Worm (Caenorhabditis elegans): ENCODE results near the gene F48E3.6.

F48E3.6 gene

DNA sequence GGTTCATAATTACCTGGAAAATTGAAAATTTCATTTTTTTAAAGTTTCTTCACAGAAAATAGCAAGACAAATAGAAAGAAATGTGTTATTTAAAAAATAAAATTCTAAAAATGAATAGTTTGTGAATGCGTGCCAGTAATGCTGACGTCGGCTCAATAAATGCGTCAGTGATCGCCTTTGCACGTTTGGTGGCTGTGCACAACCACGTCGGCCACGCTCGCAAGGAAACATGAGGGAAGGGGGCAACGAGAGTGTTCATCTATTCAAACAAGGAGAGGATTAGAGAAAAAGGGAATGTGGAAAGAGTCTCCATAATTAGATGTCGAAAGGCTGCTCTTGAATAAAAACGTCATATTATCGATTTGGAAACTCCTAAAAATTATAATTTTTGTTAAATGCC is 1.7 kb downstream of the F48E3.6 start, which contains the start of gene uggt-1:
uggt-1 (minus strand) TSS at position 13 of the 400 bp plus-strand sequence.
- TF ChIP-seq unc-62 (GFP tag; optimal IDR thresholded peaks at IDR 0.05) = no peak

DNA sequence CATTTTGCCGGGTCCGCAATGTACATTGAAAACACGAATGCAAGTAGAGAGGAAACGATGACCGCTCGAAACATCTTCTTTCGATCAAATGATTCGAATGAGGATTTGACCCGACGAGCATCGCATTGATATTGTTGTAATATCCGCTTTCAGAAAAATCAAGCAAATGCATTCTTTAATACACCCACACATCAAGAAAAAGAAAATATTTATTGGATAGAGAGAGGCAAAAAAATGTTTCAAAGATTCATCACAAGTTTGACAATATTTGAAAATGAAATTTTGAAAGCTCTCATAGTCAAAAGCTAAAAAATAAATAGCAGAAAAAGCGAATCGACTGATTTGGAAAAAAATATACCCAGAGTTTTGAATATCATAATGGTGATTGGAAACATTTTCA is 7.2 kb downstream of the F48E3.6 start, which contains the start of gene try-14:
try-14 (minus strand) TSS at position 101 of the 400 bp plus-strand sequence.
- TF ChIP-seq unc-62 (GFP tag; optimal IDR thresholded peaks at IDR 0.05) = no peak

ce11 chrX:7493020-7493419 is 9.7 kb downstream of the F48E3.6 start, which contains the start of gene F48E3.2:
F48E3.2 (minus strand) TSS chrX:7493120.
- TF ChIP-seq unc-62 (GFP tag; optimal IDR thresholded peaks at IDR 0.05) = no peak

ce11 chrX:7491521-7491920 is 11.2 kb downstream of the F48E3.6 start:
- TF ChIP-seq unc-62 (GFP tag; optimal IDR thresholded peaks at IDR 0.05) = no peak

DNA sequence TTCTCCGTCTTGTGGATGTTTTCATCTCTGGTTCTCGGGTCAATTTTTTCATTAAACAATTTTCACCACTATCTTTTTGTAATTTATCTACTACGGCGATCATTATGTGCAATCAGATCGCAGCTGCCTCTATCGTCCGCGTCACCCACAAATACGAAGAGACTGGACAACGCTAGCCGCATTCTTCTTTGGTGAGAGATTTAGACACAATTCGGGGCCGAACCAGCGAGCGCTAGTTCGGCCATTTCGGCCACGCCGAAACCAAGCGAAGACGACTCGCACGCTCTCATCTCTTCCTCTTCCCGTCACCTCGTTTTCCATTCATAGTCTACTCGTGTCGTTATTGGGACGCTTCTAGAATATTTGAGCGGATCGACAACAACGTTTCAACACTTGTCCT is 17.0 kb downstream of the F48E3.6 start, which contains the start of gene gly-12:
gly-12 (plus strand) TSS at position 117 of the 400 bp plus-strand sequence.
- TF ChIP-seq unc-62 (GFP tag; optimal IDR thresholded peaks at IDR 0.05) = no peak

DNA sequence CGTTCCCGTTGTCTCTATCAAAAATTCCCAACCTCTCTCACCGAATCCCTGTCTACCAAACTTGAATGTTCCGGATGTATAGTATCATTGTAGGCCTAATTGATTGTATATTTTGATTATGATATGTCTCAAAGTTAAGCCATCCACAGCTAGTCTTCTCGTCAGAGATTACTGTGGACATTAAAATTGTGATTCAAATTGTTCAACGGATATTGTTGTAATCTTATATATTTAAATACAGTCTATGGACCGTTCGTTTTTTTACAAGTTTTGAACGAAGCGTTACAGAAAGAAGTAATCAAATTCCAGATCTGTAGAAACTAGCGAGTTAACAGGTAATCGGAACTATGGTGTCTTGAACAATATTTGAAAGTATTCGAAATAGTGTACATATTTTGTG is 22.0 kb downstream of the F48E3.6 start, which contains the start of gene F48E3.9:
F48E3.9 (plus strand) TSS at position 301 of the 400 bp plus-strand sequence.
- TF ChIP-seq unc-62 (GFP tag; optimal IDR thresholded peaks at IDR 0.05) = no peak

- TF ChIP-seq unc-62 (GFP tag; optimal IDR thresholded peaks at IDR 0.05) = no peak
Measured at ce11 chrX:7478948-7479347, 23.8 kb downstream of the F48E3.6 start, which contains the start of gene mek-1. mek-1 (plus strand) TSS chrX:7479248.

DNA sequence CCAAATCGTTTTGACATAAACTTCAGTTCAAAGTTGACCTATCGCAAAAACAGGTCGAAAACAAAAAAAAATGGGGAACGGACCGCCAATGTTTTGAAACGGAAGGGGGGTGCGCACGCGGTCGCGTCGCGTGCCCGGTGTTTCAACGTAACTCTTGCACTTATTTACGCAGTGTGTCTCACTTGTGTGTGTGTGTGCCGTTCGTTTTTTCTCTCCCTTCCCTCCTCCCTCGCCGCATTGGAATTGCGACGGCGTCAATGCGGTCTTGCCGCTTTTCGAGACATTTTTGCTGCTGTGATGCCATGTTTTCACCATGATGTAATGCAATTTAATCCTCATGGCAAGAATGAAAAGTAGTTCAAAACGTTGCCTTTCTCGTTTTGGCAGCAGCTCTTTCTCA is 24.2 kb downstream of the F48E3.6 start:
- TF ChIP-seq unc-62 (GFP tag; optimal IDR thresholded peaks at IDR 0.05) = no peak

DNA sequence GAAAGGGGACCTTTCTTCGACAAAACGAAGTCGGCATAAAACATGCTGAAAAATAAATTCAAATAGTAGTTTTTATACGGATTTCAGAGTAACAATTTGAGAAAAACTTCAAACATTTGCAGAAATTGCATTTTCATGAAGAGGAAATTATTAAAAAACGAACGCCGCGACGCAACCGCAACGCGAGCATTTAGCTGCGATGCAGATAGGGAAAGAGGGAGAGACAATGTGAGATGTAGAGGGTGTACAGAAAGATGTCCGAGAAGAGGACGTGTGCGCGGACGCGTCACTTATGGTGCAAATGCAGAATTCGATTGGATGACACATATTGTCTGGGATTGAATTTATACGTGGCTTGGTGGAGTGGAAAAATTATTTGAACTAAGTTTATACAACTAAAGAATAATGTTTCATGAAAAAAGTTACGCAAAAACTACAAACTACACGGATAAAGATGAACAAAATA is 27.7 kb downstream of the F48E3.6 start, which contains the start of gene coh-1:
coh-1 (minus strand) TSS at position 51 of the 466 bp plus-strand sequence.
- TF ChIP-seq unc-62 (GFP tag; optimal IDR thresholded peaks at IDR 0.05) = no peak

DNA sequence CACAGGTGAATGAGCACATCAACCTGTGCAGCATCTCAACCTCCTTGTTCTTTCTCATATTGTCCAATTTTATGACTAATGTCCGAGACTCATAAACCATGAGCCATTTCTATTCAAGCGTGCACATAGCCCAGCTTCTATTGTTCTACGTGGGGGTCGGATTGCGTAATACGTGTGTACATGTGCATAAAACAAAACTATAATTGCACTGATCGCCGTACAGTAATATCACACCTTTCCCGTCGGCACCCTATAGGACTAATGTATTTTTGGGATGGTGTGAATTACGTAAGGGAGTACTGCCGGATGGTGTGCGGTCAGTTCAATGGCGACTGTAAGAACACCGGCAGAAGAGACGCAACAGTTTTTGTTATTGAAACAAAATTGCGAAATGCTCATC is 32.8 kb downstream of the F48E3.6 start:
- TF ChIP-seq unc-62 (GFP tag; optimal IDR thresholded peaks at IDR 0.05) = no peak

- TF ChIP-seq unc-62 (GFP tag; optimal IDR thresholded peaks at IDR 0.05) = no peak
Measured at ce11 chrX:7466682-7467081, 36.0 kb downstream of the F48E3.6 start.

ce11 chrX:7464389-7464788 is 38.3 kb downstream of the F48E3.6 start:
- TF ChIP-seq unc-62 (GFP tag; optimal IDR thresholded peaks at IDR 0.05) = no peak

DNA sequence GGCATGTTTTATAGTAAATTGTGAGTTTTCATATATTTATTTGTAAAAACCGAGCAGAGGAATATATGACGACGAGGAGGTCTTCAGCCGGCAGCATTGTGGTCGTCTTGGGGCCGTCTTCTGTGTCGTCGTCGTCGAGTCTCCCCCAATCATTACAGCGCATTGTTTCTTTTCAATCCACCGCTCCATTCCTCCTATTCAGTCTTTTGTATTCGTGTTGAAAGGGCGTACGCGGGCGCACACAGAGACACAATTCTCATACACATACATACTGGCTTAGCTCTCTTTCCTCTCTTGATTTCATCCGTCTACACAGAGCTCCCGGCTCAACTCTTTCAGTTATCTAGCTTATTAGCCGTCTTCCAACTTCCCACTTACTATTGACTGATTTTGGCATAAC is 39.1 kb downstream of the F48E3.6 start, which contains the start of gene sox-2:
sox-2 (minus strand) TSS at position 100 of the 400 bp plus-strand sequence.
- no peak for TF ChIP-seq unc-62 (GFP tag; optimal IDR thresholded peaks at IDR 0.05)

DNA sequence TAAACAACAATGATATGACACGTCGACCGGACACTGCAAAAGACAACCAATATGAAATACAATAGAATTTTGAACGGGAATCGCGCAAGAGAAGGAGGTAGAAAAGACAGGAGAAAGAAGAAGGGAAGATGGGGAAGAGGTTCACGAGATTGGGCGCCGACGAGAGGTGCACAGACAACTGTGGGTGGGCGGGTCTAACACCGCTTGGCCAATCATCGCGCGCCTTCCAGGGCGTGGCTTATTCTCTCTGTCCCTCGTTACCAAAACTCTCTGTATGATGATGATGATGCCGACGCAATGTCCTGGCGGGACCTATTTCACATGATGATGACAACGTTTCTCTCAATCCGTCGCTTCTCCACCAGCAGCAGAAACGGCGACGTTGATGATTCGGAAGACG is 42.2 kb downstream of the F48E3.6 start:
- TF ChIP-seq unc-62 (GFP tag; optimal IDR thresholded peaks at IDR 0.05) = no peak

DNA sequence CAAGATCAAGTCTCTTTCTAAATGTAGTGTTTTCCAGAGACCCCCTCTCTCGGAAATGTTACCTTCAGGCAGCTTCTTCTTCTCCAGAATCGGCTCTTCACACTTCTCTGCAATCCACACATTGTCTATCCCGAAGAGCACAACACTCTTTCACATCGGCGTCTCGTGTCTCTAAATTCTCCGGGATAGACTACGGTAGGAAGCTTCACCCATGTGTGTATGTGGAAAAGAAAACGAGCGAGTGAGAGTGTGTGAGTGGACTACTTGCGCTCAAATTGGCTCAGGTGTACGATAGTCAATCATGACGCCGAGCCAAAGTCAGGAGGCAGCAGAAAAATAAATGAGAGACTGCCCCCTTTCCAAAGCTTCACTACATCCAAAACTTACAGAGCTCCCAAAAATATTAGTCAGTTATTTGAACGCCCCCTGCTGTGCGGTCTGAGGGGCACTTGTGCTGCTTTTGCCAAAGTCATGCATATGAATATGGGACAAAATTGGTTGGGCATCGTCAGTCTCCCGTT is 45.5 kb downstream of the F48E3.6 start:
- TF ChIP-seq unc-62 (GFP tag; optimal IDR thresholded peaks at IDR 0.05) = no peak

DNA sequence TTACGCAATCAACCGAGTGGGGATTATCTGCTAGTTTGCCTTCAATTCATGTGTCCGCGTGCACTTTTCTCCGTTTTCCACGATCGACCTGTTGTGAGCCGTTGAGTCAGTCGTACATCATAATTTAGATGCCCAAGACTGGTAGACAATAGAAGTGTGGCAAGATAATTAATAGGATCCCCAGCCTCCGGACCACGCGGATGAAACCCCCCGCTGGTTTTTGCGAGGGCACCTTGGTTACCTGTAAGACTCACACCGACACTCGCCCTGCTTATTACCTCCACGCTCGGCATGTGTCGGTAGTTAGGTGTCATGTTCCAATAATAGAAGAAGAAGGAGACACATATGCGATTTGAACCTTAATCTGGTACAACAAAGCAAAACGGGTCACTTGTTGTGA is 46.7 kb downstream of the F48E3.6 start:
- no peak for TF ChIP-seq unc-62 (GFP tag; optimal IDR thresholded peaks at IDR 0.05)

DNA sequence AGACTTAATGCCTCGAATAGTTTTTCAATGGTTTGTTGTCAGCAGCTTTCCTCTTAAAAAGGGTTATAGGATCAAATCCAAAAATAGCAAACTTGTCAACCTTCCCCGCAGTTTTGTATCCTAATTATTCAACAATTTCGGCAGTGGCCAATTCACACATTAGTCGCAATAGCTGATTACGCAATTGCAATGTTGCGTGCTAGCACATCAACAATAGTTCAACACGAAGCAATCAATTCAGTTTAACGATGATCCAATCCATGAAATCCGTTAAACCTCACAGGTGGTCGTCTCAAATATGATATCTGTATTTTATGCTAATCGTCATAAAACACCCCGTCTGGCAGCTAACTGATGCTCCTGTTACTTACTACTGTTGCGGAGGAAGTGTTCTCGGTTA is 50.1 kb downstream of the F48E3.6 start:
- TF ChIP-seq unc-62 (GFP tag; optimal IDR thresholded peaks at IDR 0.05) = no peak
